Fruit fly (Drosophila melanogaster) whole organism, embryonic: ENCODE results near the gene Dfd.

Source experiments
- Asciz ChIP-seq: fragments of 200-800 bp; sonication (Bioruptor generic); optimal IDR thresholded peaks from 2 replicates; lab custom pipeline; 2017; ENCODE audit warnings: missing biosample characterization, mild to moderate bottlenecking, missing genetic modification characterization, missing genetic modification reagents
- Atf-2 ChIP-seq: fragments of 200-800 bp; sonication (Bioruptor generic); optimal IDR thresholded peaks from 2 replicates; lab custom pipeline; 2016; ENCODE audit warnings: missing biosample characterization, missing genetic modification characterization
- Bteb2 ChIP-seq: fragments of 200-800 bp; sonication (Bioruptor generic); optimal IDR thresholded peaks from 2 replicates; lab custom pipeline; 2016; ENCODE audit warnings: missing biosample characterization, missing genetic modification characterization
- CG10147 ChIP-seq: fragments of 200-800 bp; sonication (Bioruptor generic); optimal IDR thresholded peaks from 2 replicates; lab custom pipeline; 2019; ENCODE audit warnings: missing biosample characterization, mild to moderate bottlenecking, missing genetic modification characterization, moderate library complexity
- CG10321 ChIP-seq: fragments of 200-800 bp; sonication (Bioruptor generic); IDR thresholded peaks from 2 replicates; pipeline ENCODE4 v1.3.6; 2022; ENCODE audit warnings: missing biosample characterization, missing genetic modification characterization
- CG13424 ChIP-seq: fragments of 200-800 bp; sonication (Bioruptor generic); optimal IDR thresholded peaks from 2 replicates; lab custom pipeline; 2019; ENCODE audit warnings: missing biosample characterization, mild to moderate bottlenecking, missing genetic modification characterization, moderate library complexity
- CG15269 ChIP-seq: fragments of 200-800 bp; sonication (Bioruptor generic); optimal IDR thresholded peaks from 2 replicates; lab custom pipeline; 2018; ENCODE audit warnings: missing biosample characterization, mild to moderate bottlenecking, missing genetic modification characterization, moderate library complexity
- CG17568 ChIP-seq: fragments of 200-800 bp; sonication (Bioruptor generic); optimal IDR thresholded peaks from 2 replicates; lab custom pipeline; 2018; ENCODE audit warnings: missing biosample characterization, mild to moderate bottlenecking, missing genetic modification characterization, moderate library complexity
- CG18599 ChIP-seq: fragments of 200-800 bp; sonication (Bioruptor generic); optimal IDR thresholded peaks from 3 replicates; lab custom pipeline; 2017; ENCODE audit warnings: missing biosample characterization, missing genetic modification characterization, mild to moderate bottlenecking, moderate library complexity, missing genetic modification reagents
- CG2199 ChIP-seq: fragments of 200-800 bp; sonication (Bioruptor generic); IDR thresholded peaks from 3 replicates; pipeline ENCODE4 v1.3.6; 2022; ENCODE audit warnings: missing biosample characterization, missing genetic modification characterization
- CG2678 ChIP-seq: fragments of 200-800 bp; sonication (Bioruptor generic); optimal IDR thresholded peaks from 3 replicates; lab custom pipeline; 2019; ENCODE audit warnings: missing biosample characterization, mild to moderate bottlenecking, missing genetic modification characterization, moderate library complexity
- CG32772 ChIP-seq: fragments of 200-800 bp; sonication (Bioruptor generic); IDR thresholded peaks from 2 replicates; pipeline ENCODE4 v1.3.6; 2022; ENCODE audit warnings: missing biosample characterization, missing genetic modification characterization
- CG33557 ChIP-seq: fragments of 200-800 bp; sonication (Bioruptor generic); optimal IDR thresholded peaks from 2 replicates; lab custom pipeline; 2019; ENCODE audit warnings: missing biosample characterization, mild to moderate bottlenecking, missing genetic modification characterization, moderate library complexity
- CG3407 ChIP-seq: fragments of 200-800 bp; sonication (Bioruptor generic); optimal IDR thresholded peaks from 2 replicates; lab custom pipeline; 2018; ENCODE audit warnings: missing biosample characterization, mild to moderate bottlenecking, missing genetic modification characterization
- CG4360 ChIP-seq: fragments of 200-800 bp; sonication (Bioruptor generic); IDR thresholded peaks from 2 replicates; pipeline ENCODE4 v1.3.6; 2022; ENCODE audit warnings: missing biosample characterization, missing genetic modification characterization
- CG4707 ChIP-seq: fragments of 200-800 bp; sonication (Bioruptor generic); optimal IDR thresholded peaks from 2 replicates; lab custom pipeline; 2018; ENCODE audit warnings: missing biosample characterization, mild to moderate bottlenecking, missing genetic modification characterization, moderate library complexity
- CG6791 ChIP-seq: fragments of 200-800 bp; sonication (Bioruptor generic); IDR thresholded peaks from 3 replicates; pipeline ENCODE4 v1.3.6; 2022; ENCODE audit warnings: missing biosample characterization, missing genetic modification characterization; ENCODE audit not compliant: partially characterized antibody
- CG7372 ChIP-seq: fragments of 200-800 bp; sonication (Bioruptor generic); IDR thresholded peaks from 2 replicates; pipeline ENCODE4 v1.3.6; 2022; ENCODE audit warnings: missing biosample characterization, missing genetic modification characterization
- CG9215 ChIP-seq: fragments of 200-800 bp; sonication (Bioruptor generic); IDR thresholded peaks from 2 replicates; pipeline ENCODE4 v1.3.6; 2022; ENCODE audit warnings: missing biosample characterization, missing genetic modification characterization
- CG9437 ChIP-seq: fragments of 200-800 bp; sonication (Bioruptor generic); optimal IDR thresholded peaks from 2 replicates; lab custom pipeline; 2018; ENCODE audit warnings: missing biosample characterization, mild to moderate bottlenecking, missing genetic modification characterization
- Dad ChIP-seq: fragments of 200-800 bp; sonication (Bioruptor generic); optimal IDR thresholded peaks from 3 replicates; lab custom pipeline; 2016; ENCODE audit warnings: missing biosample characterization, missing genetic modification characterization
- Deaf1 ChIP-seq: fragments of 200-800 bp; optimal IDR thresholded peaks from 3 replicates; lab custom pipeline; 2019; ENCODE audit warnings: missing biosample characterization, mild to moderate bottlenecking, missing genetic modification characterization, moderate library complexity
- Drgx ChIP-seq: fragments of 200-800 bp; sonication (Bioruptor generic); IDR thresholded peaks from 2 replicates; pipeline ENCODE4 v1.3.6; 2022; ENCODE audit warnings: missing biosample characterization, missing genetic modification characterization
- Fer2 ChIP-seq: fragments of 200-800 bp; sonication (Bioruptor generic); optimal IDR thresholded peaks from 2 replicates; lab custom pipeline; 2018; ENCODE audit warnings: missing biosample characterization, mild to moderate bottlenecking, missing genetic modification characterization, moderate library complexity
- Hr39 ChIP-seq: fragments of >200 bp; optimal IDR thresholded peaks from 2 replicates; lab custom pipeline; 2017
- Hr51 ChIP-seq, 2 experiments: fragments of 200-800 bp; sonication (Bioruptor generic); optimal IDR thresholded peaks; 2 replicates in 1 of 2; 3 replicates in 1 of 2; lab custom pipeline; 2016 to 2018; ENCODE audit warnings: missing biosample characterization in 2 of 2, missing genetic modification characterization in 2 of 2, mild to moderate bottlenecking in 1 of 2, moderate library complexity in 1 of 2
- NK7.1 ChIP-seq: fragments of 200-800 bp; sonication (Bioruptor generic); optimal IDR thresholded peaks from 3 replicates; lab custom pipeline; 2016; ENCODE audit warnings: missing biosample characterization, missing genetic modification characterization
- Oli ChIP-seq: fragments of 200-800 bp; sonication (Bioruptor generic); optimal IDR thresholded peaks from 2 replicates; lab custom pipeline; 2018; ENCODE audit warnings: missing biosample characterization, mild to moderate bottlenecking, missing genetic modification characterization, moderate library complexity
- Pdp1 ChIP-seq, 2 experiments: fragments of 200-800 bp; sonication (Bioruptor generic); optimal IDR thresholded peaks; 3 replicates each; lab custom pipeline; 2016; ENCODE audit warnings: missing biosample characterization in 2 of 2, missing genetic modification characterization in 2 of 2, mild to moderate bottlenecking in 1 of 2, moderate library complexity in 1 of 2
- Ptx1 ChIP-seq: fragments of 200-800 bp; sonication (Bioruptor generic); IDR thresholded peaks from 2 replicates; pipeline ENCODE4 v1.3.6; 2022; ENCODE audit warnings: missing biosample characterization, missing genetic modification characterization
- Ssrp ChIP-seq: fragments of 200-800 bp; sonication (Bioruptor generic); optimal IDR thresholded peaks from 2 replicates; lab custom pipeline; 2018; ENCODE audit warnings: missing biosample characterization, mild to moderate bottlenecking, missing genetic modification characterization, moderate library complexity
- TFAM ChIP-seq: fragments of 200-800 bp; sonication (Bioruptor generic); optimal IDR thresholded peaks from 2 replicates; lab custom pipeline; 2017; ENCODE audit warnings: missing biosample characterization, missing genetic modification characterization, inconsistent platforms
- bab2 ChIP-seq: fragments of 200-800 bp; sonication (Bioruptor generic); optimal IDR thresholded peaks from 2 replicates; lab custom pipeline; 2016; ENCODE audit warnings: missing biosample characterization, missing genetic modification characterization
- cato ChIP-seq: fragments of 200-800 bp; sonication (Bioruptor generic); optimal IDR thresholded peaks from 2 replicates; lab custom pipeline; 2016; ENCODE audit warnings: missing biosample characterization, missing genetic modification characterization, borderline replicate concordance
- cwo ChIP-seq: fragments of 200-800 bp; sonication (Bioruptor generic); optimal IDR thresholded peaks from 3 replicates; lab custom pipeline; 2017; ENCODE audit warnings: missing biosample characterization, missing genetic modification characterization, mild to moderate bottlenecking, moderate library complexity, missing genetic modification reagents
- dati ChIP-seq: fragments of 200-800 bp; sonication (Bioruptor generic); IDR thresholded peaks from 2 replicates; pipeline ENCODE4 v1.3.6; 2022; ENCODE audit warnings: missing biosample characterization, missing genetic modification characterization
- dpn ChIP-seq, 2 experiments: fragments of 200-800 bp; sonication (Bioruptor generic); optimal IDR thresholded peaks; 3 replicates each; lab custom pipeline; 2016; ENCODE audit warnings: missing biosample characterization in 2 of 2, missing genetic modification characterization in 2 of 2
- ftz-f1 ChIP-seq: fragments of 200-800 bp; sonication (Bioruptor generic); optimal IDR thresholded peaks from 2 replicates; lab custom pipeline; 2016; ENCODE audit warnings: missing biosample characterization, missing genetic modification characterization
- hbn ChIP-seq: fragments of 200-800 bp; sonication (Bioruptor generic); IDR thresholded peaks from 2 replicates; pipeline ENCODE4 v1.3.6; 2022; ENCODE audit warnings: missing biosample characterization, missing genetic modification characterization; ENCODE audit not compliant: partially characterized antibody
- ind ChIP-seq: fragments of 200-800 bp; sonication (Bioruptor generic); optimal IDR thresholded peaks from 3 replicates; lab custom pipeline; 2016; ENCODE audit warnings: missing biosample characterization, missing genetic modification characterization
- lov ChIP-seq, 2 experiments: fragments of 200-800 bp in 1 of 2; fragments of >200 bp in 1 of 2; sonication (Bioruptor generic) in 1 of 2; IDR thresholded peaks in 1 of 2; optimal IDR thresholded peaks in 1 of 2; 2 replicates in 1 of 2; 3 replicates in 1 of 2; pipeline versions ENCODE4 v1.3.6 to Lab custom; 2017 to 2022; ENCODE audit warnings: missing biosample characterization in 1 of 2, missing genetic modification characterization in 1 of 2
- nerfin-1 ChIP-seq: fragments of 200-800 bp; sonication (Bioruptor generic); optimal IDR thresholded peaks from 3 replicates; lab custom pipeline; 2019; ENCODE audit warnings: missing biosample characterization, mild to moderate bottlenecking, missing genetic modification characterization, moderate library complexity
- pzg ChIP-seq: fragments of 200-800 bp; sonication (Bioruptor generic); optimal IDR thresholded peaks from 3 replicates; lab custom pipeline; 2018; ENCODE audit warnings: missing biosample characterization, mild to moderate bottlenecking, missing genetic modification characterization, moderate library complexity
- sc ChIP-seq, 3 experiments: fragments of >200 bp in 2 of 3; fragments of 200-800 bp in 1 of 3; sonication (Bioruptor generic) in 1 of 3; optimal IDR thresholded peaks; 2 replicates in 2 of 3; 3 replicates in 1 of 3; lab custom pipeline; 2017; ENCODE audit warnings: mild to moderate bottlenecking in 1 of 3, missing biosample characterization in 1 of 3, missing genetic modification characterization in 1 of 3, missing genetic modification reagents in 1 of 3
- sens ChIP-seq: fragments of 200-800 bp; sonication (Bioruptor generic); peaks from one replicate; lab custom pipeline; 2016; ENCODE audit warnings: missing biosample characterization, missing genetic modification characterization
- sim ChIP-seq: fragments of 200-800 bp; sonication (Bioruptor generic); IDR thresholded peaks from 2 replicates; pipeline ENCODE4 v1.3.6; 2022; ENCODE audit warnings: missing biosample characterization, missing genetic modification characterization
- sima ChIP-seq: fragments of 200-800 bp; sonication (Bioruptor generic); optimal IDR thresholded peaks from 2 replicates; lab custom pipeline; 2016; ENCODE audit warnings: missing biosample characterization, missing genetic modification characterization
- unc-4 ChIP-seq: fragments of 200-800 bp; sonication (Bioruptor generic); IDR thresholded peaks from 2 replicates; pipeline ENCODE4 v1.3.6; 2022; ENCODE audit warnings: missing biosample characterization, missing genetic modification characterization; ENCODE audit not compliant: partially characterized antibody
- z ChIP-seq: fragments of 200-800 bp; sonication (Bioruptor generic); IDR thresholded peaks from 3 replicates; pipeline ENCODE4 v1.3.6; 2022; ENCODE audit warnings: missing biosample characterization, missing genetic modification characterization

The Dfd gene

DNA sequence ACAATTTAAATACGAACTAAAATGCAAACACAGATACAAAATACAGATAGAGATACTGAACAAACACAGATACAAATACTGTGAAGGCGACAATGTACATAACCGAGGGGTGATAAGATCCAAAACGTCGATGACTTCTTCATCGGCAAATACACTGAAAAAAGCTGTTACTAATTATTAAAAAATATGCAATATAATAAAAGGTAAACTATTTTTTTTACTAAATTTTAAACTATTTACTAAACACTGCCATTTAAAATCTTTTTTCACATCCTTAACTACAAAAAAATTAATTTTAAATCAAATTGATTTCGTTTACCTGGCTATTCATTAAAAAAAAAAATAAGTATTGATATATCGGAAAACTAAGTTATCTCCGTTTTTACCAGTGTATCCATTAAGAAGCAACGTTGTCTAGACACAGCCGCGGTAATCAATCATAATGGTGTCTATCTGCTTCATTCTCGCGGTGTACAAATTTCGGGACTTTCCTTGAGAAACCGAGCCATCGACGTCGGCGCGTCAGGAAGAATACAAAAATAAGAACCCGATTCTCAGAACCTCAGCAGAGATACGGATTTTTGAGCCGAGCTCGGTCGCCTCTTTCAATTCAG, 28.7 kb upstream of the Dfd start (continued):
- no peak; the same call in 1 of the 2 replicates for TF ChIP-seq sim (GFP tag; lab: Robert Waterston, UW)
- TF ChIP-seq Hr51 (GFP tag; optimal IDR thresholded peaks at IDR 0.05; lab: Kevin White, UChicago) = peak; percentile 65 to 75
- TF ChIP-seq Atf-2 (GFP tag; lab: Kevin White, UChicago) = peak; percentile 48
- TF ChIP-seq pzg = no peak
- TF ChIP-seq Drgx (GFP tag; lab: Robert Waterston, UW) = peak; percentile 22; the same call in 1 of the 2 replicates
- no peak for TF ChIP-seq unc-4
- peak; percentile 87 for TF ChIP-seq Oli
- TF ChIP-seq sens (GFP tag; lab: Kevin White, UChicago) = peak; percentile 97
- TF ChIP-seq Bteb2 (GFP tag; lab: Kevin White, UChicago) = no peak
- TF ChIP-seq CG9437 (GFP tag; lab: Kevin White, UChicago) = peak; percentile 84
- TF ChIP-seq hbn (GFP tag; lab: Robert Waterston, UW) = no peak
- peak; percentile 65 for TF ChIP-seq CG17568 (GFP tag; lab: Kevin White, UChicago)
- TF ChIP-seq cwo = peak; percentile 18
- TF ChIP-seq lov (optimal IDR thresholded peaks at IDR 0.05; lab: Kevin White, UChicago) = no peak
- TF ChIP-seq lov (GFP tag; IDR thresholded peaks at IDR 0.05; lab: Robert Waterston, UW) = peak; percentile 26; the same call in 1 of the 3 replicates
- peak; percentile 72 for TF ChIP-seq CG32772 (GFP tag; lab: Robert Waterston, UW)
- peak; percentile 84 for TF ChIP-seq nerfin-1 (tag; lab: Kevin White, UChicago)
- TF ChIP-seq bab2 (GFP tag; lab: Kevin White, UChicago) = peak; percentile 57
- TF ChIP-seq CG9215 (GFP tag; lab: Robert Waterston, UW) = peak; percentile 40; the same call in 1 of the 2 replicates
- no peak for TF ChIP-seq Hr39
- peak; percentile 53 for TF ChIP-seq ind
- TF ChIP-seq sc (optimal IDR thresholded peaks at IDR 0.05; lab: Kevin White, UChicago) = no peak
- peak; percentile 87 for TF ChIP-seq sc (GFP tag; optimal IDR thresholded peaks at IDR 0.05; lab: Kevin White, UChicago)
- TF ChIP-seq CG3407 (GFP tag; lab: Kevin White, UChicago) = peak; percentile 87
- TF ChIP-seq dpn (GFP tag; optimal IDR thresholded peaks at IDR 0.05; lab: Kevin White, UChicago) = peak in 1 of 2 experiments; percentile 71
- no peak for TF ChIP-seq Fer2 (tag; lab: Kevin White, UChicago)
- TF ChIP-seq CG2199 (GFP tag; lab: Robert Waterston, UW) = 0 out of 3 replicates have a peak, but pooled peaks have one; percentile 54
- TF ChIP-seq Deaf1 = peak; percentile 67
- peak; percentile 63 for TF ChIP-seq cato (GFP tag; lab: Kevin White, UChicago)
- no peak for TF ChIP-seq CG10321 (GFP tag; lab: Robert Waterston, UW)
- TF ChIP-seq CG4360 = 0 out of 2 replicates have a peak, but pooled peaks have one; percentile 16
- TF ChIP-seq NK7.1 (GFP tag; lab: Kevin White, UChicago) = peak; percentile 6
- TF ChIP-seq Ssrp (tag; lab: Kevin White, UChicago) = peak; percentile 95
- TF ChIP-seq CG7372 (GFP tag; lab: Robert Waterston, UW) = no peak; the same call in 1 of the 2 replicates
- peak; percentile 90 for TF ChIP-seq CG13424 (tag; lab: Kevin White, UChicago)
- peak; percentile 15 for TF ChIP-seq Dad (GFP tag; lab: Kevin White, UChicago)
- peak; percentile 48 for TF ChIP-seq CG10147 (GFP tag; lab: Kevin White, UChicago)

DNA sequence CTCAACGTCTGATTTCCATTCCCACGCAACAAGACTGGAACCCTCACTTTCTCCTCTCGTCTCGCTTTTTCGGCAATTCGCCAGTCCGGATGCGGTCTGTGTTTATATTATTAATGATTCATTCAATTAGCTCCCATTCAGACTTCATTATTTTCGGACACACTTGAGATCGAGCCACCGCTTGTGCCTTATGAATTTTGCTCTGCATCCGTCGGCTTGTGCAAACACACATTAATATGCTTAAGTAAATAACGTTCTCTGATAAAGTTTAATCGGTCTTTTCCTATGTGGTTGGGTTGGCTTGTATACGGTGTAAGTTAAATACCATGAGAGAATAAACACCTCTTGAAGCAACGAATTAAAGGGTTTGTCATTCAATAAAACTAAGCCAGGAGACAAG, 26.8 kb upstream of the Dfd start:
- TF ChIP-seq TFAM (GFP tag; lab: Kevin White, UChicago) = no peak
- peak; percentile 12 for TF ChIP-seq CG2678 (tag; lab: Kevin White, UChicago)
- TF ChIP-seq CG4707 (GFP tag; lab: Kevin White, UChicago) = peak; percentile 33
- TF ChIP-seq CG33557 (GFP tag; lab: Kevin White, UChicago) = peak; percentile 42
- TF ChIP-seq CG6791 (GFP tag; lab: Robert Waterston, UW) = no peak
- no peak for TF ChIP-seq sima (GFP tag; lab: Kevin White, UChicago)
- TF ChIP-seq z = no peak
- TF ChIP-seq Asciz (GFP tag; lab: Kevin White, UChicago) = peak; percentile 27
- no peak for TF ChIP-seq ftz-f1
- no peak for TF ChIP-seq Pdp1 (GFP tag; optimal IDR thresholded peaks at IDR 0.05; lab: Kevin White, UChicago)
- TF ChIP-seq Ptx1 (GFP tag; lab: Robert Waterston, UW) = no peak
- TF ChIP-seq CG18599 = peak; percentile 7
- 0 out of 2 replicates have a peak, but pooled peaks have one; percentile 9 for TF ChIP-seq dati (GFP tag; lab: Robert Waterston, UW)
- no peak for TF ChIP-seq CG15269 (tag; lab: Kevin White, UChicago)
